Fruit fly (Drosophila melanogaster): ENCODE measurements around the gene grnd.

Gene grnd

DNA sequence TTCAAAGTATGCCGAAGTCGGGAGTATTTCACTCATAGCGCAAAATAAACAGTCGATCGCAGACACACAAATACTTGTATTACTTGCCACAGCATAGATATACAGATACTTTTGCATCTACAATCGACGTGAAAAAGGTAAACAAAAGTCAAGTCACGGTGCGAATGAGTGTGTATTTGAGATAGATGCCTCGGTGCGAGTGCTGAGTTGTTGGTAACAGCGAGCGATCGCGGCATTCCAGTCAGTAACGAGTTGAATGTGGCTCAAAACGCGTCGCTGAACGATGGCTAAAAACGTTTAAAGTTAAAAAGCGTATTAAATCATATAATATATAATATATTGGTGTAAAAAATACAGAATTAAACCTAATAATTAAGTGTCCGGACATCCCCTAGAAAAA lies at the start of gene grnd:
Gene grnd (plus strand): TSS at position 207 of the 400 bp plus-strand sequence.
- no peak for TF ChIP-seq noc (tag; optimal IDR thresholded peaks at IDR 0.05)

DNA sequence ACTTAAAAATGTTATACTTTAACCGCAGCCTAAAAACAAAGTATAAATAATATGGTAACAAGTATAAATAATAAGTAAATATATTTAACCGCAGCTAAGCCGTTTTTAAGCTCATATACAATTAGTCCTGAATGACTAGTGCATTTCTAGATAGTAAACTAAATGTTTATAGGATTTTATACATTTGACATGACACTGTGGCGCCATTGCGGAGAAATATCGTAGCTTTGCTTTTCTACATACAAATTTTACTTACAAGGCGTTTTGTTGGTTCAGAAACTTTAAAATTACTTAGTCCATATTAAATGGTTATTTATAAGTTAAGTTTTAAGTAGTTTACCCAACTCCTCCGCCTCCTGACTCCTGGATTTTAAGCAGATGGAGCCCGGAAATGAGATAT lies 44.0 kb upstream of the grnd start:
- no peak for TF ChIP-seq noc (tag; optimal IDR thresholded peaks at IDR 0.05)

DNA sequence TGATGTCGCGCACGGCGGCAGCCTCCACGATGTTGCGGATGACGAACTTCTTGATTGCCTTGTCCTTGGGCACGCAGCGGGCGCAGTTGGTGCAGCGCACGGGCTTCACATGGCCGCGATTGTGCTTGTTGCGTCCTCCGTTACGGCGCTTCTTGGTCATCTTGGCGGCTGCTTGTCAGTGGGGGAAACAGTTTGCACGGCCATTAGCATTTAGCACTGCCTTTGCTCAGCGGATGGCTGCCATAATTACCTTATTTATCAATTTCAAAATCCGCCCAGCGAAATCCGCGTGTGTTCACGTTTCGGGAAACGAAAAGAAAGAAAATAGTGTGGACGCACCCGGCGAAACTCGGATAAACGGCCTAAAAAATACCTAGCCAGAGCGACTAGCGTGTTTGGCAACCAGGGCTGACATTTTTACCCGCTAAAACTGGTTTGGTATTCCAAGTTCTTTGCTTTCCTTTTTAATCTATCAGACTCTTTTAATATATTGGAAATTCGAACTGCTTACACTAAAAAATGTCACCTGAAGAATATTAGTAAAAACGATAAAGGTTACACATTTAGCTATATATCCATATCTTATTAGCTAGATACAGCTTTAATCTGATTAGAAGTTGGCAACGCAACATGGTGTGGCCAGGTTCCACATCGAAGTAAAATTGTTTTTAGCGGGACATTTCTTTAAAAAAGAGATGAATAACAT lies 42.2 kb upstream of the grnd start, which contains the start of gene RpS26:
Gene RpS26 (minus strand): TSS at position 375 of the 706 bp plus-strand sequence.
- TF ChIP-seq noc (tag; optimal IDR thresholded peaks at IDR 0.05) = no peak

DNA sequence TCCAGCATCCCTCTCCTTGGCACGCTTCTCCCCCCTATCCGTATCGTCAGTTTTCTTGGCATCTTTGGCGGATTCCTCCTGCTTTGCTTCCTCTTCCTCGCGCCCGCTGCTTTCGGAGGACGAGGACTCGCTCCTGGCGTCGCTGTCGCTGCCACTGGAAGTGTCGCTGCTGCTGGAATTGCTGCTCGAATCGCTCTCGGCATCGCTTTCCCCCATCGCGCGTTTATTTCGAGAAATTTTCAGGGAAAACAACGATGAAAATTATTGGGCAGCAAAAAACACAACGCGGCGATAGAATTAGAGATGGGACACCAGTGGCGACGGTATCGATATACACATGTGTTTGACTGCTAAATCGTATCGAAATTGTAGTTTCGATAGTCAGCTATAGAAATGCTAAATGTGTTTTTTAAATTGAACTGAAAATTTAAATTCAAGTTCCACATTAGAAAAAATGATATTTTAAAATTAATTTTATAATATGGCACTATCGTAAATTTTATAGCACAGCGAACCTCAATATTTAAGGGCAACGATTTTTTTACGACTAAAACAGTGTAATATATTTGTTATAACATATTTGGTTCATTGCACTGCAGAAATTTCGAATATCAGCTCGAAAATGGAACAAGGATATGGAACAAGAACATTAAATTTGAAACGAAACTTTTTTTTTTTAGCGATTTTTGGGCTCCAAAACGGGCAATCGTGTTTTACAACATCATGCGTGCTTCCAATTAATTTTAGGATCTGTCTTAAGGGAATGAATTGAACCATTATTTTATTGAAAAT lies 36.4 kb upstream of the grnd start, which contains the start of gene ncm:
Gene ncm (minus strand): TSS at position 319 of the 792 bp plus-strand sequence.
- no peak for TF ChIP-seq noc (tag; optimal IDR thresholded peaks at IDR 0.05)

DNA sequence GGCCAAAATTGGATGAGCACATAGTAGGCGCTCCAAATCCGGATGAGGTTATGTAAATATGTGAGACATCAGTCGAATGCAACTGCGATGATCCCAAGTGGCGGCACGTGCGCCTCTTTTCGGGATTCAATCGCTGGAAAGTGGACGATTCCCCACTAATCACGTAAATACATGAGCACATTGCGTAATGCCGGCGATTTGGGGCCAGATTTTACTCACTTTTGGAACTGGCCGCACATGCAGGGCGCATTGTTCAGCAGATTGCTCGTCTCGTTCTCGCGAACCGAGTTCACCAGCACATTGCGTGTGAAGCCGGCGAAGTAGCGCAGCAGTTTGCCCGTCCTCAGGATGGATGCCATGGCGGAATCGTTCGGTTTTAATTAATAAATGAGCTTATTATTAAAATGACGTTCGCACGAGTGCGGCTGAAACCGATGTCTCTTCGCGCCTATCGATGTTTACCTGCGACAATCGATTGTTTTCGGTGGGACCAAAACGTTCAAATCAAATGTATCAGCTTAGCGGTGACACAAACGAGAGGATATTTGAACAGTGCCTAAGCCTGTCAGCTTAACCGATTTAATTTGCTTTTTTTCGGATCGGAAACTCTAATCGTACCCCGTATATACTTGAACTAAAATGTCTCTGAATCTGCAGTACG lies 31.0 kb upstream of the grnd start, which contains the start of the genes bsf and Ntf-2r:
Gene bsf (minus strand): TSS at position 460 of the 661 bp plus-strand sequence.
Gene Ntf-2r (plus strand): TSS at position 522 of the 661 bp plus-strand sequence.
- TF ChIP-seq noc (tag; optimal IDR thresholded peaks at IDR 0.05) = no peak

DNA sequence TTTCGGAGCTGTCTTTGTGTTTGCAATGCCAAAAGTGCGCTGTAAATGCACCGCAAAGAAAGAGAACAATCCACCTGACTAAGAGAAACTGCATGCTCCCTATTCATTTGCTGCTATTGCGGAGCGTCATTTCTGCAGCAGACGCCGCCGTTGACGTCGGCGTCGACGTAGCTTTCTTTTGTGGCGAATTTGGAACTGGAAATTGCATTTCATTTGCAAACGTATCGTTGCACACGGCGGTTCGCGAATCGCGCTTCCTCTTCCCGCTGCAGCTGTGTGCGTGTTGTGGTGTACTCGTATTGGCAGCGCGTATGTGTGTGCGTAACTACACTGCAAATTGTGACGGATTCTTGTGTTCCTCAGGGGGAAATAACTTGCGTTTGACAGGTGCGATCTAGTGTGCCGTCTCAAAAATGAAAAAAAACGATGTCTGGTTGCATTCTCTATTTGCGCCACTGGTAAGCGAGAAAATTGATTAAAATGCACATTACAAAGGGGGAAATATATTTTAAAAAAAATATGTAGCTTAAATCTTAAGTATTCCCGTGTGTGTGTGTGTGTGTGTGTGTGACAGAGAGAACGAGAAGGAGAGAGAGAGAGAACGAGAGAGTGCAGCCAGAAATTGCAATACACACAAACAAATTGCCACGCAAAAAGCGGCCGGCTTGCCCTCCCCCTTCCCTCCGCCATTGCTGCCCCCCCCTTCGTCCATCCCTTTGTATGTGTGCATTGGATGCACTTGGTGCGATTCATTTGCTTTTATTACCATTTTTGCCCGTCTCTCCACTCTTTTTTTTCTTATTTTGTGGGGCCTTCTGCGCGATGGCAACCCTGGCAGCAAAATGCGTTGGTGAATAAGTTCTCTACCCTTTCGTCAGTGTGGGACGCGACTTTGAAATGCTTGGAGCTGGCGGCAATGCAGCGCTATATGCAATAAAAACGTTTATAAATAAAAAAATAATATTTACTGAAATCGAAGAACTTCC lies 29.4 kb upstream of the grnd start:
- TF ChIP-seq noc (tag; optimal IDR thresholded peaks at IDR 0.05) = no peak

DNA sequence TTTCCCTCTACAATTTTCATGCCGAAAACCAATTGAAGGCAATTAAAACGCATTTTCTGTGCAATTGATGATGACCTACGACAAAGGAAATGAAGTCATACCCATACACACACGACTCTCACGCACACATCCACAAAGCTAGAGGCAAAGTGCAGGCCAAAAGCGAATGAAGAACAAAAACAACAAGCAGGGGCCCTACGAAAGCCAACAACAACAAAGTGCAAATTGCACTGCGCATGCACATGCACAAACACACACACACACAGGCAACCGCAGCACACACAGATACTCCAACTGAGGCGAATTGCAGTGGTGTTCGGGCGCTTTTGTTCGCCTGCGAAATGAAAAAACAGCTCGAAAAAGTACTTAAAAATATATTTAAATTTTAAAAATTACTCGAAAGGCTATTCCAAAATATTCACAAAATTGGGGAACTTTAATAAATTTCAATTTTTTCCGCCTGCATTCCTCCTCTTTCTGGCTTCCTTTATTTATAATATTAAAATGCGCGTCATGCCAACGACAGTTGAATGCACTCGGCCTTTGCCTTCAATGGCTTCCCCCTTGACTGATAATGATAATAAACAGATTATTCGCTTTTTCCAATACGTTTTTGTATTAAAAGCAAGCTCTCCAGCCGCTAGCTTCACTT lies 28.2 kb upstream of the grnd start:
- no peak for TF ChIP-seq noc (tag; optimal IDR thresholded peaks at IDR 0.05)

DNA sequence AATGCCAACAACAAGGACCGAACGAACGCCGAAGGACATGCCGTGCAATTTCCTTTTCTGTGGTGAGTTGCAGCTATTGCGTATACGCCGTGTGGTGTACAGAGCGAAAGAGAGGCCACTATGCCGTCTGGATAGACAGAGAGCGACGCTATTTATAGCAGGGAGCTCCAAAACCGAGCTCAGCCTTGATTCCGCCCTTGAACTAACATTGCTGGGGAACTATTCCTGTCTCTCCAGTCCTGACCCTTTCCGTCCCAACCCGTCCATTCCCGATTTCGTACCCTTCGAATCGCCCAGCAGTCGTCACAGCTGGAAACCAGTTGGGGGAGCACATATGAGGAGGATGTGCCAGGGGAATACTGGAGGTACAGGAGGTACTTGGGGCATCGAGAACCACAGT lies 26.7 kb upstream of the grnd start:
- no peak for TF ChIP-seq noc (tag; optimal IDR thresholded peaks at IDR 0.05)

DNA sequence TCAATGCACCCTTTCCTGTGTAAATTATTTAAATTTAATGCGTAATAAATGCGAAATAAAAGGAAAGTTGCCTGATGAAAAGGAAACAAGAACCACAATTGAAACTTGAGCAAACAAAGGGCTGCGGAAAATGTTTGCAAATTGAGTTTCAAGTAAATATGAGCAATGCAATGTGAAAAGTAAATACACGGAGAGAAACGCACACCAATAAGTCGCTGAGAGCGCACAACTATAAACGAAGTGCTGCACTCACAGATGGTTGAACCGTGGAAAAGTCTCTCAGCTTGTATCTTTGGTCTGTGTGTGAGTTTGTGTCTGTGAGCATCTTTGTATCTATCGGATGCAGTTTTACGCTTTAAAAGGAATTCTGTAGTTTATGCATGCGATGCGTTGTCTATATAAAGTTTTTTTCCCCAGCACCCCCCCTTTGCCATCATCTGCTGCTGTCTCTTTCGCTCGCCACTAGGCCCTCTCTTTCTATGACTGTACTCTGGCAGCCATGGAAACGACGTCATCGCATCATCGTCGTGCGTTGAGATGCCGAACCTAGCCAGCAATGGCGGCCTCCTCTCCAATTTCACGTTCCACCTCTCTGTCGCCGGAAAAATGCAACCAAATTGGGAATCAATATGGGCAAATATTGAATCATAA lies 25.4 kb upstream of the grnd start:
- no peak for TF ChIP-seq noc (tag; optimal IDR thresholded peaks at IDR 0.05)

DNA sequence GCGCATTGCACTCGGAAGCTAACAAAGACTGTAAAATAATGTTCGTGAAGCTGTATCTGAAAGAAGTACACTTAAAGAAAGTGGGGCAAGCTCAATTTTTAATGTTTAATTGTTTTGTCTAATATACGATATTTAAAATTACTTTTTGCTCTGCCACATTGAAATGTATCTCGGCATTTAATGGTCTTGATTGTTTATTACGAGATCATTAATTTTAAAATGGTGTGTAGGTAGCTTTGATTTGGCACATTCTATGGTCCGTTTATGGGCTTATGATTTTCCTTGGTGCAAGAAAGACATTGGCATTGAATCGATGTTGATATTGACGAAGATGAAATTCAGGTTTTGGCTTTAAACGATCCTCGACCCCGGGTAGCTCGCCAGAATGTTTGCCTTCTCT lies 21.6 kb upstream of the grnd start:
- no peak for TF ChIP-seq noc (tag; optimal IDR thresholded peaks at IDR 0.05)

DNA sequence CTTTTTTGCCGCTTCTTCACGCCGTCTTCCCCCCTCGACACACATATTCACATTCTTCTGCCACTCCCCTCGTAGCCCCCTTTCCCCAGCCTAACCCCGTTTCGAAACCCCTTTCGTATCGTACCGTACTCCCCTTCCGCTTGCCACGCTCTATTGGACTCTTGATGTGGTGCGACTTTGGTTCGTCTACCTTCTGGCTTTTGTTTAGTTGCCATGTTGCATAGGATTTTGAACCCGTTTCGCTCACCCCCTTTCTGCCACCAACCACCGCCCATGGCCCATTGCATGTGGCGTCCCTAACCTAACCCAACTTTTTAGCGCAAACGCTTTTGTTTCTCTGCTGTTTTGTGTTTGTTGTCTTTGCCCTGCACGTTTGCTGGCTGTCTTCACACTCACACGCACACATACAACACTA lies 21.1 kb upstream of the grnd start:
- no peak for TF ChIP-seq noc (tag; optimal IDR thresholded peaks at IDR 0.05)

DNA sequence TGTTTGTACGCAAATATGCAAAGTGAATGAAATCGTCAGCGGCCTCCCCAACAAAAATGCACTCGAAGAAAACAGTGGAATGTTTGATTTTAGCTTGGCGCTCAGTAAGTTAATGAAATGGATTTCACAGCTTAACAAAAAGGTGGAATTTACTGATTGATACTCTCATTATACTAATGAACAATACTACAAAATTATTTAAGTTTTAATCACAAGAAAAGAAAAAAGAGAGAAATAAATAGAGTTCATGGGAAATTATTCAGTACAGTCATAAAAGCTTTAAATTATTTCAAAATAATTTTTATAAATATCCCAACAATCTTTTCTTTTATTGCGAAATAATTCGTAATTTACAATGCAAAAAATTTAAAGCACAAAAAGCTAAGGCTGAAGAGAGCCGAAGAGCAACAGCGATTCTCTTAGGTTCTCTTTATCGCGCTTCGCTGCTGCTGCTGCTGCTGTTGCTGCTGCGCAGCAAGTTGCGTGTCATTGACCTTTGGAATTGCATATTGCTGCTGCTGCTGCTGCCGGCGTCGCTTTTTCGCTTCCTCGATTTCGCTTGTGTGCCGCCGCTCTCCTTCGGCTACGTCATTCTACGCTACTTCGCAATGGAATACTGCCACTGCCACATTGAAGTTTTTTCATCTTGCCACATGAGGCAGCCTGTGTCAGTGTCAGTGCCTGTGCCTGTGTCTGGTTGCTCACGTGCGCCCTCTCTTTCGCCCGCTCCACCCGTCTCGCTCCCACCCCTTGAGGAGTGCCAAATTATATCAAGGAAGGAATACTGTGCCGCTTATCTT lies 19.6 kb upstream of the grnd start:
- no peak for TF ChIP-seq noc (tag; optimal IDR thresholded peaks at IDR 0.05)

DNA sequence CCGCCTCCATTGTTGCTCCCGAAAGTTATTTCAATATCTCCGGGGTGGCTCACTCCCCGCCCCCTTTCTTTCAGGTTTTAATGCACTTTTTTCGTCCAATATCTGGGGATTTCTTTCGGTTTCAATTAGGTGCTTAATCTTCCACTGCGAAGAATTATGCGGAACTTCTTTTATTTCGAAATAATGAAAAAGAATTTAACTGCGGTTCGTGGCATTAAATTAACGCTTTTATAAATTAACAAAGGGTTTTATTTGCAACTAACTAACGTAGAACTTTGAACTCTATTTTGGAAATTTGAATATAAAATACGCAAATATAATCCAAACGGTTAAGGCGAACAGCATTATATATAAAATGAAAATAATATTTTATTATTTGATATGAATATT lies 19.0 kb upstream of the grnd start:
- TF ChIP-seq noc (tag; optimal IDR thresholded peaks at IDR 0.05) = no peak

Data from whole organism, larva.